Fruit fly (Drosophila melanogaster): Measurements from ENCODE around the gene ATP6AP2.

- TF ChIP-seq EcR (GFP tag; optimal IDR thresholded peaks at IDR 0.05) (no peak), psq (optimal IDR thresholded peaks at IDR 0.05) (no peak)
Measured at dm6 chr3R:9233763-9234162, 26.7 kb upstream of the ATP6AP2 start.
